Fruit fly (Drosophila melanogaster) whole organism, embryonic: Measurements from ENCODE around the gene Acp26Aa.

Experiments
- Atf3 ChIP-seq: fragments of 200-800 bp; sonication (Bioruptor generic); optimal IDR thresholded peaks from 3 replicates; lab custom pipeline; 2016; ENCODE audit warnings: missing biosample characterization, missing genetic modification characterization
- CG11398 ChIP-seq: fragments of 200-800 bp; sonication (Bioruptor generic); optimal IDR thresholded peaks from 2 replicates; lab custom pipeline; 2016; ENCODE audit warnings: missing biosample characterization, missing genetic modification characterization
- CG1233 ChIP-seq: fragments of 200-800 bp; sonication (Bioruptor generic); optimal IDR thresholded peaks from 4 replicates; lab custom pipeline; 2018; ENCODE audit warnings: missing biosample characterization, mild to moderate bottlenecking, missing genetic modification characterization
- CG14860 ChIP-seq: fragments of 200-800 bp; sonication (Bioruptor generic); IDR thresholded peaks from 3 replicates; pipeline ENCODE4 v1.3.6; 2022; ENCODE audit warnings: missing biosample characterization, missing genetic modification characterization; ENCODE audit not compliant: partially characterized antibody
- CG17385 ChIP-seq: fragments of 200-800 bp; sonication (Bioruptor generic); optimal IDR thresholded peaks from 3 replicates; lab custom pipeline; 2018; ENCODE audit warnings: missing biosample characterization, mild to moderate bottlenecking, missing genetic modification characterization
- CG1832 ChIP-seq: fragments of 200-800 bp; sonication (Bioruptor generic); optimal IDR thresholded peaks from 2 replicates; lab custom pipeline; 2017; ENCODE audit warnings: missing biosample characterization, mild to moderate bottlenecking, missing genetic modification characterization, inconsistent platforms
- CG2678 ChIP-seq: fragments of 200-800 bp; sonication (Bioruptor generic); optimal IDR thresholded peaks from 3 replicates; lab custom pipeline; 2019; ENCODE audit warnings: missing biosample characterization, mild to moderate bottlenecking, missing genetic modification characterization, moderate library complexity
- CG2889 ChIP-seq: fragments of 200-800 bp; sonication (Bioruptor generic); IDR thresholded peaks from 3 replicates; pipeline ENCODE4 v1.3.6; 2022; ENCODE audit warnings: missing biosample characterization, missing genetic modification characterization
- CG5180 ChIP-seq: fragments of 200-800 bp; sonication (Bioruptor generic); optimal IDR thresholded peaks from 3 replicates; lab custom pipeline; 2017; ENCODE audit warnings: missing biosample characterization, missing genetic modification characterization, mild to moderate bottlenecking, moderate library complexity, missing genetic modification reagents
- CG7928 ChIP-seq: fragments of 200-800 bp; sonication (Bioruptor generic); optimal IDR thresholded peaks from 2 replicates; lab custom pipeline; 2017; ENCODE audit warnings: missing biosample characterization, mild to moderate bottlenecking, missing genetic modification characterization
- CG7987 ChIP-seq: fragments of 200-800 bp; sonication (Bioruptor generic); optimal IDR thresholded peaks from 2 replicates; lab custom pipeline; 2018; ENCODE audit warnings: missing biosample characterization, mild to moderate bottlenecking, missing genetic modification characterization, moderate library complexity
- CG8388 ChIP-seq: fragments of 200-800 bp; sonication (Bioruptor generic); optimal IDR thresholded peaks from 2 replicates; lab custom pipeline; 2019; ENCODE audit warnings: missing biosample characterization, mild to moderate bottlenecking, missing genetic modification characterization, moderate library complexity
- CG9876 ChIP-seq: fragments of 200-800 bp; sonication (Bioruptor generic); optimal IDR thresholded peaks from 2 replicates; lab custom pipeline; 2016; ENCODE audit warnings: missing biosample characterization, missing genetic modification characterization
- CrebB ChIP-seq: fragments of 200-800 bp; sonication (Bioruptor generic); optimal IDR thresholded peaks from 3 replicates; lab custom pipeline; 2018; ENCODE audit warnings: missing biosample characterization, mild to moderate bottlenecking, missing genetic modification characterization
- Dfd ChIP-seq, 2 experiments: fragments of >200 bp; optimal IDR thresholded peaks; 2 replicates each; lab custom pipeline; 2017; ENCODE audit warnings: missing biosample characterization in 2 of 2, missing genetic modification characterization in 2 of 2
- Dll ChIP-seq: fragments of 200-800 bp; sonication (Bioruptor generic); IDR thresholded peaks from 4 replicates; pipeline ENCODE4 v1.3.6; 2022; ENCODE audit warnings: missing biosample characterization, missing genetic modification characterization; ENCODE audit not compliant: partially characterized antibody
- Doc3 ChIP-seq: fragments of 200-800 bp; sonication (Bioruptor generic); IDR thresholded peaks from 3 replicates; pipeline ENCODE4 v1.3.6; 2022; ENCODE audit warnings: missing biosample characterization, missing genetic modification characterization; ENCODE audit not compliant: partially characterized antibody
- Dref ChIP-seq: fragments of 200-800 bp; sonication (Bioruptor generic); IDR thresholded peaks from 2 replicates; pipeline ENCODE4 v1.3.6; 2022; ENCODE audit warnings: missing biosample characterization, missing genetic modification characterization
- ERR ChIP-seq: fragments of 200-800 bp; sonication (Bioruptor generic); optimal IDR thresholded peaks from 2 replicates; lab custom pipeline; 2016; ENCODE audit warnings: missing biosample characterization, missing genetic modification characterization
- HLH54F ChIP-seq: fragments of 200-800 bp; sonication (Bioruptor generic); optimal IDR thresholded peaks from 3 replicates; lab custom pipeline; 2016; ENCODE audit warnings: missing biosample characterization, missing genetic modification characterization
- Hr39 ChIP-seq: fragments of >200 bp; optimal IDR thresholded peaks from 2 replicates; lab custom pipeline; 2017
- MTF-1 ChIP-seq: fragments of 200-800 bp; sonication (Bioruptor generic); optimal IDR thresholded peaks from 2 replicates; lab custom pipeline; 2018; ENCODE audit warnings: missing biosample characterization, mild to moderate bottlenecking, missing genetic modification characterization, borderline replicate concordance
- Med ChIP-seq: fragments of 200-800 bp; sonication (Bioruptor generic); peaks from one replicate; lab custom pipeline; 2016; ENCODE audit warnings: missing biosample characterization, missing genetic modification characterization, mild to moderate bottlenecking, inconsistent platforms, moderate library complexity
- Myb ChIP-seq: fragments of 200-800 bp; sonication (Bioruptor generic); optimal IDR thresholded peaks from 2 replicates; lab custom pipeline; 2016; ENCODE audit warnings: missing biosample characterization, missing genetic modification characterization
- NC2β ChIP-seq: fragments of 200-800 bp; sonication (Bioruptor generic); optimal IDR thresholded peaks from 2 replicates; lab custom pipeline; 2016; ENCODE audit warnings: missing biosample characterization, missing genetic modification characterization
- Neu2 ChIP-seq: fragments of 200-800 bp; sonication (Bioruptor generic); optimal IDR thresholded peaks from 3 replicates; lab custom pipeline; 2016; ENCODE audit warnings: missing biosample characterization, missing genetic modification characterization, borderline replicate concordance
- Nf-YC ChIP-seq: fragments of 200-800 bp; optimal IDR thresholded peaks from 3 replicates; lab custom pipeline; 2019; ENCODE audit warnings: missing biosample characterization, mild to moderate bottlenecking, missing genetic modification characterization, moderate library complexity
- PHDP ChIP-seq: fragments of 200-800 bp; sonication (Bioruptor generic); optimal IDR thresholded peaks from 3 replicates; lab custom pipeline; 2018; ENCODE audit warnings: missing biosample characterization, mild to moderate bottlenecking, missing genetic modification characterization, moderate library complexity
- Rfx ChIP-seq: fragments of 200-800 bp; sonication (Bioruptor generic); IDR thresholded peaks from 2 replicates; pipeline ENCODE4 v1.3.6; 2022; ENCODE audit warnings: missing biosample characterization, missing genetic modification characterization
- Rx ChIP-seq: fragments of 200-800 bp; sonication (Bioruptor generic); IDR thresholded peaks from 2 replicates; pipeline ENCODE4 v1.3.6; 2022; ENCODE audit warnings: missing biosample characterization, missing genetic modification characterization
- Sry-δ ChIP-seq: fragments of 200-800 bp; sonication (Bioruptor generic); optimal IDR thresholded peaks from 2 replicates; lab custom pipeline; 2016; ENCODE audit warnings: missing biosample characterization, missing genetic modification characterization
- Ssrp ChIP-seq: fragments of 200-800 bp; sonication (Bioruptor generic); optimal IDR thresholded peaks from 2 replicates; lab custom pipeline; 2018; ENCODE audit warnings: missing biosample characterization, mild to moderate bottlenecking, missing genetic modification characterization, moderate library complexity
- Taf1 ChIP-seq: fragments of 200-800 bp; sonication (Bioruptor generic); IDR thresholded peaks from 2 replicates; pipeline ENCODE4 v1.3.6; 2022; ENCODE audit warnings: missing biosample characterization, missing genetic modification characterization
- br ChIP-seq: fragments of >200 bp; optimal IDR thresholded peaks from 2 replicates; lab custom pipeline; 2017
- cad ChIP-seq: fragments of >200 bp; optimal IDR thresholded peaks from 2 replicates; lab custom pipeline; 2017; ENCODE audit warnings: missing biosample characterization, missing genetic modification characterization
- caup ChIP-seq: fragments of 200-800 bp; sonication (Bioruptor generic); optimal IDR thresholded peaks from 3 replicates; lab custom pipeline; 2017; ENCODE audit warnings: missing biosample characterization, mild to moderate bottlenecking, missing genetic modification characterization, moderate library complexity; ENCODE audit not compliant: severe bottlenecking
- esg ChIP-seq: fragments of 200-800 bp; sonication (Bioruptor generic); conservative IDR thresholded peaks from 2 replicates; pipeline ENCODE4 v1.3.6; 2022; ENCODE audit warnings: missing biosample characterization, missing genetic modification characterization
- fu2 ChIP-seq: fragments of 200-800 bp; sonication (Bioruptor generic); optimal IDR thresholded peaks from 2 replicates; lab custom pipeline; 2016; ENCODE audit warnings: missing biosample characterization, missing genetic modification characterization
- grn ChIP-seq: fragments of 200-800 bp; sonication (Bioruptor generic); optimal IDR thresholded peaks from 3 replicates; lab custom pipeline; 2017; ENCODE audit warnings: missing biosample characterization, missing genetic modification characterization
- lbe ChIP-seq: fragments of 200-800 bp; sonication (Bioruptor generic); optimal IDR thresholded peaks from 2 replicates; lab custom pipeline; 2016; ENCODE audit warnings: missing biosample characterization, mild to moderate bottlenecking, missing genetic modification characterization
- mam ChIP-seq: fragments of 200-800 bp; sonication (Bioruptor generic); optimal IDR thresholded peaks from 3 replicates; lab custom pipeline; 2016; ENCODE audit warnings: missing biosample characterization, missing genetic modification characterization
- onecut ChIP-seq: fragments of 200-800 bp; sonication (Bioruptor generic); IDR thresholded peaks from 2 replicates; pipeline ENCODE4 v1.3.6; 2022; ENCODE audit warnings: missing biosample characterization, missing genetic modification characterization
- pan ChIP-seq, 4 experiments: fragments of >200 bp in 3 of 4; fragments of 200-800 bp in 1 of 4; sonication (Bioruptor generic) in 1 of 4; optimal IDR thresholded peaks in 3 of 4; IDR thresholded peaks in 1 of 4; 2 replicates each; pipeline versions ENCODE4 v1.3.6 to Lab custom; 2017 to 2022; ENCODE audit warnings: missing biosample characterization in 2 of 4, missing genetic modification characterization in 2 of 4, mixed read lengths in 1 of 4
- ranshi ChIP-seq: fragments of 200-800 bp; sonication (Bioruptor generic); IDR thresholded peaks from 2 replicates; pipeline ENCODE4 v1.3.6; 2022; ENCODE audit warnings: missing biosample characterization, missing genetic modification characterization
- shn ChIP-seq: fragments of 200-800 bp; sonication (Bioruptor generic); optimal IDR thresholded peaks from 3 replicates; lab custom pipeline; 2016; ENCODE audit warnings: missing biosample characterization, missing genetic modification characterization
- so ChIP-seq: fragments of 200-800 bp; sonication (Bioruptor generic); IDR thresholded peaks from 3 replicates; pipeline ENCODE4 v1.3.6; 2022; ENCODE audit warnings: missing biosample characterization, missing genetic modification characterization
- vnd ChIP-seq: fragments of 200-800 bp; sonication (Bioruptor generic); IDR thresholded peaks from 3 replicates; pipeline ENCODE4 v1.3.6; 2022; ENCODE audit warnings: missing biosample characterization, missing genetic modification characterization; ENCODE audit not compliant: partially characterized antibody
- wek ChIP-seq: fragments of 200-800 bp; sonication (Bioruptor generic); optimal IDR thresholded peaks from 3 replicates; lab custom pipeline; 2018; ENCODE audit warnings: missing biosample characterization, mild to moderate bottlenecking, missing genetic modification characterization, moderate library complexity
- zf30C ChIP-seq: fragments of 200-800 bp; sonication (Bioruptor generic); optimal IDR thresholded peaks from 3 replicates; lab custom pipeline; 2018; ENCODE audit warnings: missing biosample characterization, mild to moderate bottlenecking, missing genetic modification characterization

Acp26Aa gene

DNA sequence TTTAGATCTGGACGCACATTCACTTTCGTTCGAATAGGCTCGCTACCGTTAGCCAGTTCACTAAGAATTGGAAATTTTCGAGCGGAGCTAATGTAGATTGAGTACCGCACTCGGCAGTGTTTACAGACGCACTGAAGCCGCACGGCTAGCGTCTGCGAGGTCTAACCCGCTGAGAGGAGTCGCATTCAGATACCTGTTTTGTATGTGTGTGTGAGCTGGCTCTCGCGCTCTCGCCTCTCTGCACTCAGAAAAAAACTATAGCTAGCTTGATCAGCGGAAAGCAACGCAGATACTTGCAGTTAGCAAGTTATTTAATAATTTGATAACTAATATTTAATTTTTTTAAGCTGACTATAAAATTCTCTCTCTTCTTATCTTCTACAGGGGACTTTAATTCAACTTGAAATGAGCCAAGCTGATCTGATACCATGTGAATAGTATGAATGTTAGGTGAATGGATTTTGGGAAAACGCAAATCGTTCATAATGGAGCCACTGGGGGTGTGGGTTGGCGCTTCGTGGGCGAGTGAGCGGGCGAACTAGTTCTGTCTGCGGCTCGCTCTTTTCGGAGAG is 14.2 kb downstream of the Acp26Aa start, which contains the start of gene rau (continued):
- TF ChIP-seq cad (no peak), ERR (GFP tag; lab: Kevin White, UChicago) (no peak), HLH54F (GFP tag; lab: Kevin White, UChicago) (peak; percentile 5), grn (GFP tag; lab: Kevin White, UChicago) (no peak), MTF-1 (no peak), CG2889 (GFP tag; lab: Robert Waterston, UW) (0 out of 3 replicates have a peak, but pooled peaks have one; percentile 25), CG8388 (GFP tag; lab: Kevin White, UChicago) (peak; percentile 65), Dfd (GFP tag; optimal IDR thresholded peaks at IDR 0.05; lab: Kevin White, UChicago) (no peak), CG2678 (peak; percentile 87), Rfx (GFP tag; lab: Robert Waterston, UW) (peak; percentile 80), pan (optimal IDR thresholded peaks at IDR 0.05; lab: Kevin White, UChicago) (no peak), pan (GFP tag; optimal IDR thresholded peaks at IDR 0.05 in 1 of 2, IDR thresholded peaks at IDR 0.05 in 1 of 2) (peak in 1 of 2 experiments; percentile 56), CG14860 (GFP tag; lab: Robert Waterston, UW) (0 out of 3 replicates have a peak, but pooled peaks have one; percentile 27), Dref (GFP tag; lab: Robert Waterston, UW) (no peak), zf30C (GFP tag; lab: Kevin White, UChicago) (peak; percentile 98), so (GFP tag; lab: Robert Waterston, UW) (0 out of 3 replicates have a peak, but pooled peaks have one; percentile 20), CG1233 (peak; percentile 61), Med (GFP tag; lab: Kevin White, UChicago) (peak; percentile 87), CG17385 (GFP tag; lab: Kevin White, UChicago) (peak; percentile 72), Myb (GFP tag; lab: Kevin White, UChicago) (no peak), CG7928 (GFP tag; lab: Kevin White, UChicago) (no peak), mam (GFP tag; lab: Kevin White, UChicago) (peak; percentile 65), wek (GFP tag; lab: Kevin White, UChicago) (no peak), Rx (GFP tag; lab: Robert Waterston, UW) (peak; percentile 44; the same call in 1 of the 2 replicates), Atf3 (GFP tag; lab: Kevin White, UChicago) (peak; percentile 59), caup (GFP tag; lab: Kevin White, UChicago) (peak; percentile 56), fu2 (GFP tag; lab: Kevin White, UChicago) (no peak), CG5180 (GFP tag; lab: Kevin White, UChicago) (peak; percentile 67), CG7987 (peak; percentile 40), ranshi (0 out of 2 replicates have a peak, but pooled peaks have one; percentile 6), Nf-YC (peak; percentile 78), Dll (GFP tag; lab: Robert Waterston, UW) (peak; percentile 28; the same call in 1 of the 4 replicates), Hr39 (lab: Kevin White, UChicago) (no peak), esg (GFP tag; lab: Robert Waterston, UW) (peak; percentile 55), Neu2 (GFP tag; lab: Kevin White, UChicago) (no peak), br (no peak), Taf1 (GFP tag; lab: Robert Waterston, UW) (peak; percentile 52; the same call in 1 of the 2 replicates), onecut (peak; percentile 69), CG9876 (GFP tag; lab: Kevin White, UChicago) (no peak), NC2β (GFP tag; lab: Kevin White, UChicago) (peak; percentile 57), Doc3 (GFP tag; lab: Robert Waterston, UW) (no peak), vnd (GFP tag; lab: Robert Waterston, UW) (no peak), CrebB (tag; lab: Kevin White, UChicago) (peak; percentile 20), Ssrp (tag; lab: Kevin White, UChicago) (peak; percentile 39), CG11398 (GFP tag; lab: Kevin White, UChicago) (peak; percentile 31), Sry-δ (no peak), lbe (GFP tag; lab: Kevin White, UChicago) (peak; percentile 38), CG1832 (GFP tag; lab: Kevin White, UChicago) (no peak), PHDP (peak; percentile 80), shn (GFP tag; lab: Kevin White, UChicago) (peak; percentile 4)
